Fruit fly (Drosophila melanogaster) whole organism, embryonic: ENCODE data around the gene mRpL14.

Experiments
- B-H2 ChIP-seq: fragments of 200-800 bp; sonication (Bioruptor generic); optimal IDR thresholded peaks from 2 replicates; lab custom pipeline; 2018; ENCODE audit warnings: missing biosample characterization, mild to moderate bottlenecking, missing genetic modification characterization
- Bteb2 ChIP-seq: fragments of 200-800 bp; sonication (Bioruptor generic); optimal IDR thresholded peaks from 2 replicates; lab custom pipeline; 2016; ENCODE audit warnings: missing biosample characterization, missing genetic modification characterization
- CG10321 ChIP-seq: fragments of 200-800 bp; sonication (Bioruptor generic); IDR thresholded peaks from 2 replicates; pipeline ENCODE4 v1.3.6; 2022; ENCODE audit warnings: missing biosample characterization, missing genetic modification characterization
- CG11560 ChIP-seq: fragments of 200-800 bp; sonication (Bioruptor generic); IDR thresholded peaks from 3 replicates; pipeline ENCODE4 v1.3.6; 2022; ENCODE audit warnings: missing biosample characterization, missing genetic modification characterization
- CG12219 ChIP-seq: fragments of 200-800 bp; sonication (Bioruptor generic); optimal IDR thresholded peaks from 3 replicates; lab custom pipeline; 2018; ENCODE audit warnings: missing biosample characterization, mild to moderate bottlenecking, missing genetic modification characterization
- CG13123 ChIP-seq: fragments of 200-800 bp; sonication (Bioruptor generic); optimal IDR thresholded peaks from 2 replicates; lab custom pipeline; 2016; ENCODE audit warnings: missing biosample characterization, missing genetic modification characterization
- CG14441 ChIP-seq: fragments of 200-800 bp; sonication (Bioruptor generic); IDR thresholded peaks from 2 replicates; pipeline ENCODE4 v1.3.6; 2022; ENCODE audit warnings: missing biosample characterization, missing genetic modification characterization
- CG14710 ChIP-seq: fragments of 200-800 bp; sonication (Bioruptor generic); optimal IDR thresholded peaks from 3 replicates; lab custom pipeline; 2019; ENCODE audit warnings: missing biosample characterization, mild to moderate bottlenecking, missing genetic modification characterization, moderate library complexity
- CG1603 ChIP-seq: fragments of 200-800 bp; sonication (Bioruptor generic); optimal IDR thresholded peaks from 2 replicates; lab custom pipeline; 2019; ENCODE audit warnings: missing biosample characterization, mild to moderate bottlenecking, missing genetic modification characterization, moderate library complexity
- CG16815 ChIP-seq: fragments of 200-800 bp; sonication (Bioruptor generic); optimal IDR thresholded peaks from 3 replicates; lab custom pipeline; 2017; ENCODE audit warnings: missing biosample characterization, mild to moderate bottlenecking, missing genetic modification characterization
- CG31365 ChIP-seq: fragments of 200-800 bp; sonication (Bioruptor generic); optimal IDR thresholded peaks from 2 replicates; lab custom pipeline; 2018; ENCODE audit warnings: missing biosample characterization, mild to moderate bottlenecking, missing genetic modification characterization
- CG3163 ChIP-seq: fragments of 200-800 bp; sonication (Bioruptor generic); optimal IDR thresholded peaks from 3 replicates; lab custom pipeline; 2016; ENCODE audit warnings: missing biosample characterization, missing genetic modification characterization
- CG32767 ChIP-seq: fragments of 200-800 bp; sonication (Bioruptor generic); IDR thresholded peaks from 2 replicates; pipeline ENCODE4 v1.3.6; 2022; ENCODE audit warnings: missing biosample characterization, missing genetic modification characterization
- CG3847 ChIP-seq: fragments of 200-800 bp; sonication (Bioruptor generic); IDR thresholded peaks from 2 replicates; pipeline ENCODE4 v1.3.6; 2022; ENCODE audit warnings: missing biosample characterization, missing genetic modification characterization
- CG42726 ChIP-seq: fragments of 200-800 bp; sonication (Bioruptor generic); IDR thresholded peaks from 2 replicates; pipeline ENCODE4 v1.3.6; 2022; ENCODE audit warnings: missing biosample characterization, missing genetic modification characterization; ENCODE audit not compliant: partially characterized antibody
- CG4328 ChIP-seq: fragments of 200-800 bp; sonication (Bioruptor generic); optimal IDR thresholded peaks from 3 replicates; lab custom pipeline; 2017; ENCODE audit warnings: missing biosample characterization, missing genetic modification reagents, missing genetic modification characterization
- CG6254 ChIP-seq: fragments of 200-800 bp; sonication (Bioruptor generic); optimal IDR thresholded peaks from 3 replicates; lab custom pipeline; 2017; ENCODE audit warnings: mild to moderate bottlenecking, missing biosample characterization, missing genetic modification reagents, missing genetic modification characterization
- CG6689 ChIP-seq: fragments of 200-800 bp; sonication (Bioruptor generic); IDR thresholded peaks from 2 replicates; pipeline ENCODE4 v1.3.6; 2022; ENCODE audit warnings: missing biosample characterization, missing genetic modification characterization
- CG6791 ChIP-seq: fragments of 200-800 bp; sonication (Bioruptor generic); IDR thresholded peaks from 3 replicates; pipeline ENCODE4 v1.3.6; 2022; ENCODE audit warnings: missing biosample characterization, missing genetic modification characterization; ENCODE audit not compliant: partially characterized antibody
- CG9817 ChIP-seq: fragments of 200-800 bp; sonication (Bioruptor generic); optimal IDR thresholded peaks from 2 replicates; lab custom pipeline; 2018; ENCODE audit warnings: missing biosample characterization, mild to moderate bottlenecking, missing genetic modification characterization, moderate library complexity
- CkIIα-i1 ChIP-seq: fragments of 200-800 bp; sonication (Bioruptor generic); IDR thresholded peaks from 2 replicates; pipeline ENCODE4 v1.3.6; 2022; ENCODE audit warnings: missing biosample characterization, missing genetic modification characterization
- Dip3 ChIP-seq: fragments of 200-800 bp; sonication (Bioruptor generic); optimal IDR thresholded peaks from 3 replicates; lab custom pipeline; 2016; ENCODE audit warnings: missing biosample characterization, missing genetic modification characterization
- Dp ChIP-seq: fragments of 200-800 bp; sonication (Bioruptor generic); optimal IDR thresholded peaks from 2 replicates; lab custom pipeline; 2018; ENCODE audit warnings: missing biosample characterization, mild to moderate bottlenecking, missing genetic modification characterization, moderate library complexity
- HLH54F ChIP-seq: fragments of 200-800 bp; sonication (Bioruptor generic); optimal IDR thresholded peaks from 3 replicates; lab custom pipeline; 2016; ENCODE audit warnings: missing biosample characterization, missing genetic modification characterization
- Hey ChIP-seq: fragments of 200-800 bp; sonication (Bioruptor generic); optimal IDR thresholded peaks from 3 replicates; lab custom pipeline; 2018; ENCODE audit warnings: missing biosample characterization, mild to moderate bottlenecking, missing genetic modification characterization
- HmgZ ChIP-seq: fragments of 200-800 bp; sonication (Bioruptor generic); optimal IDR thresholded peaks from 2 replicates; lab custom pipeline; 2018; ENCODE audit warnings: missing biosample characterization, mild to moderate bottlenecking, missing genetic modification characterization
- Meics ChIP-seq: fragments of 200-800 bp; sonication (Bioruptor generic); optimal IDR thresholded peaks from 2 replicates; lab custom pipeline; 2017; ENCODE audit warnings: missing biosample characterization, mild to moderate bottlenecking, missing genetic modification characterization
- Six4 ChIP-seq: fragments of 200-800 bp; sonication (Bioruptor generic); optimal IDR thresholded peaks from 2 replicates; lab custom pipeline; 2016; ENCODE audit warnings: missing biosample characterization, missing genetic modification characterization
- Spps ChIP-seq: fragments of 200-800 bp; sonication (Bioruptor generic); optimal IDR thresholded peaks from 2 replicates; lab custom pipeline; 2018; ENCODE audit warnings: missing biosample characterization, mild to moderate bottlenecking, missing genetic modification characterization
- TFAM ChIP-seq: fragments of 200-800 bp; sonication (Bioruptor generic); optimal IDR thresholded peaks from 2 replicates; lab custom pipeline; 2017; ENCODE audit warnings: missing biosample characterization, missing genetic modification characterization, inconsistent platforms
- Xrp1 ChIP-seq: fragments of 200-800 bp; sonication (Bioruptor generic); IDR thresholded peaks from 2 replicates; pipeline ENCODE4 v1.3.6; 2022; ENCODE audit warnings: missing biosample characterization, missing genetic modification characterization
- ap ChIP-seq: fragments of 200-800 bp; sonication (Bioruptor generic); IDR thresholded peaks from 2 replicates; pipeline ENCODE4 v1.3.6; 2022; ENCODE audit warnings: missing biosample characterization, missing genetic modification characterization
- bab2 ChIP-seq: fragments of 200-800 bp; sonication (Bioruptor generic); optimal IDR thresholded peaks from 2 replicates; lab custom pipeline; 2016; ENCODE audit warnings: missing biosample characterization, missing genetic modification characterization
- bigmax ChIP-seq: fragments of 200-800 bp; sonication (Bioruptor generic); optimal IDR thresholded peaks from 2 replicates; lab custom pipeline; 2018; ENCODE audit warnings: missing biosample characterization, mild to moderate bottlenecking, missing genetic modification characterization
- bsh ChIP-seq, 2 experiments: fragments of 200-800 bp; sonication (Bioruptor generic); optimal IDR thresholded peaks; 2 replicates each; lab custom pipeline; 2017 to 2018; ENCODE audit warnings: mild to moderate bottlenecking in 2 of 2, missing biosample characterization in 2 of 2, missing genetic modification characterization in 2 of 2, moderate library complexity in 1 of 2
- dmrt99B ChIP-seq: fragments of 200-800 bp; sonication (Bioruptor generic); optimal IDR thresholded peaks from 2 replicates; lab custom pipeline; 2018; ENCODE audit warnings: missing biosample characterization, mild to moderate bottlenecking, missing genetic modification characterization, moderate library complexity
- ewg ChIP-seq: fragments of 200-800 bp; sonication (Bioruptor generic); optimal IDR thresholded peaks from 3 replicates; lab custom pipeline; 2017; ENCODE audit warnings: mild to moderate bottlenecking, missing biosample characterization, missing genetic modification reagents, missing genetic modification characterization
- gce ChIP-seq: fragments of 200-800 bp; sonication (Bioruptor generic); IDR thresholded peaks from 3 replicates; pipeline ENCODE4 v1.3.6; 2022; ENCODE audit warnings: missing biosample characterization, missing genetic modification characterization
- gfzf ChIP-seq: fragments of 200-800 bp; sonication (Bioruptor generic); optimal IDR thresholded peaks from 2 replicates; lab custom pipeline; 2016; ENCODE audit warnings: missing biosample characterization, mild to moderate bottlenecking, missing genetic modification characterization, moderate library complexity
- ind ChIP-seq: fragments of 200-800 bp; sonication (Bioruptor generic); optimal IDR thresholded peaks from 3 replicates; lab custom pipeline; 2016; ENCODE audit warnings: missing biosample characterization, missing genetic modification characterization
- odd ChIP-seq: fragments of 200-800 bp; sonication (Bioruptor generic); optimal IDR thresholded peaks from 2 replicates; lab custom pipeline; 2017; ENCODE audit warnings: missing biosample characterization, mild to moderate bottlenecking, missing genetic modification characterization
- org-1 ChIP-seq: fragments of 200-800 bp; sonication (Bioruptor generic); optimal IDR thresholded peaks from 2 replicates; lab custom pipeline; 2017; ENCODE audit warnings: missing biosample characterization, missing genetic modification characterization
- pfk ChIP-seq: fragments of 200-800 bp; sonication (Bioruptor generic); optimal IDR thresholded peaks from 2 replicates; lab custom pipeline; 2018; ENCODE audit warnings: missing biosample characterization, mild to moderate bottlenecking, missing genetic modification characterization, moderate library complexity
- pita ChIP-seq: fragments of 200-800 bp; sonication (Bioruptor generic); optimal IDR thresholded peaks from 2 replicates; lab custom pipeline; 2017; ENCODE audit warnings: missing biosample characterization, mild to moderate bottlenecking, missing genetic modification characterization
- pum ChIP-seq: fragments of 200-800 bp; sonication (Bioruptor generic); optimal IDR thresholded peaks from 2 replicates; lab custom pipeline; 2016; ENCODE audit warnings: missing biosample characterization, missing genetic modification characterization
- ranshi ChIP-seq: fragments of 200-800 bp; sonication (Bioruptor generic); IDR thresholded peaks from 2 replicates; pipeline ENCODE4 v1.3.6; 2022; ENCODE audit warnings: missing biosample characterization, missing genetic modification characterization
- repo ChIP-seq: fragments of 200-800 bp; sonication (Bioruptor generic); optimal IDR thresholded peaks from 2 replicates; lab custom pipeline; 2016; ENCODE audit warnings: missing biosample characterization, missing genetic modification characterization
- unc-4 ChIP-seq: fragments of 200-800 bp; sonication (Bioruptor generic); IDR thresholded peaks from 2 replicates; pipeline ENCODE4 v1.3.6; 2022; ENCODE audit warnings: missing biosample characterization, missing genetic modification characterization; ENCODE audit not compliant: partially characterized antibody
- usp ChIP-seq: fragments of >200 bp; optimal IDR thresholded peaks from 2 replicates; lab custom pipeline; 2017; ENCODE audit warnings: missing biosample characterization, missing genetic modification characterization

Gene mRpL14

DNA sequence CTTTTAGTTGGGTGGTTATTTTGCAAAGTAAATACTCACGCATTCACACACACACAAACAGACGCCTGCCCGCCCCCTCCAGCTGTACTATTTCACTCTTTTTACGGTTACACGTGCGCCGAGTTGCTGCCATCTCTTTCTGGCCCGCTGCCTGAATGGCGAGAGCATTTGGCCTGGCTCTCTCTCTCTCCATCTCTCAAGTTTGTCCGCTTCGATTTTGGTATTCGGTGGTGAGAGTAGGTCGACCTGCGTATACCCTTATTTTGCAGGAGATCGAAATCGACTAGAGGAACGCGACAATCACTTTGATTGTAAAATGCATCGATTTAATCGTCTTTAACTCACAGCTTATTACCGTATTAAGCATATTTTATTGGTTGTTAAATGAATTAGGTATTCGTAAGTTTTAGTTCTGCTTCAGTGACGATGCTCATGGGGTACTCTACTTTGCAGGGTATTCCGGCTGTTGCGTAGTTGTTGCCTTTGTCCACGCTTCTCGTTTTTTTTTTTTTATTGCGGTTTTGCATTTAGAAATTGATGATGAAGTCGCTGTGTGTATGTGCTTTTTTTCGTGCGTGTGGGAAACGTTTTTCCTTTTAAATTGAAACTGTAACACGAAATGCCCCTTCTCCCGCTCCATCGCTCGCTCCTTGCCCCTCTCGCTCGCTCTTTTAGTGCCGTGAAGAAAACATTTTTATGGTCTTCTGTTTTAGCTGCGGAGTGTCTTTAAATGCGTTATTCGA is 40.5 kb downstream of the mRpL14 start (continued):
- peak; percentile 66 for TF ChIP-seq Spps (tag; lab: Kevin White, UChicago)
- peak; percentile 81 for TF ChIP-seq ewg (GFP tag; lab: Kevin White, UChicago)
- peak; percentile 73 for TF ChIP-seq Bteb2 (GFP tag; lab: Kevin White, UChicago)
- TF ChIP-seq ranshi (GFP tag; lab: Robert Waterston, UW), result peak; percentile 83
- TF ChIP-seq CG14710, result peak; percentile 79
- TF ChIP-seq pita, result no peak
- TF ChIP-seq CG14441 (GFP tag; lab: Robert Waterston, UW), result peak; percentile 87
- TF ChIP-seq CG1603 (tag; lab: Kevin White, UChicago), result peak; percentile 94
- no peak for TF ChIP-seq usp (GFP tag; lab: Kevin White, UChicago)
- TF ChIP-seq bigmax, result no peak
- TF ChIP-seq ind (GFP tag; lab: Kevin White, UChicago), result peak; percentile 89
- no peak for TF ChIP-seq pfk (GFP tag; lab: Kevin White, UChicago)
- peak; percentile 85 for TF ChIP-seq CG6689 (GFP tag; lab: Robert Waterston, UW)
- TF ChIP-seq CG12219 (GFP tag; lab: Kevin White, UChicago), result peak; percentile 89
- peak; percentile 89 for TF ChIP-seq Dip3
- TF ChIP-seq CG32767 (GFP tag; lab: Robert Waterston, UW), result peak; percentile 86; the same call in 1 of the 2 replicates
- peak; percentile 65 for TF ChIP-seq ap
- TF ChIP-seq CG11560 (tag; lab: Robert Waterston, UW), result peak; percentile 54; the same call in 2 of the 3 replicates
- TF ChIP-seq CG9817 (tag; lab: Kevin White, UChicago), result peak; percentile 81
- no peak for TF ChIP-seq CG42726 (GFP tag; lab: Robert Waterston, UW)
- peak; percentile 62 for TF ChIP-seq CG13123
- TF ChIP-seq org-1 (GFP tag; lab: Kevin White, UChicago), result peak; percentile 88
- peak; percentile 84 for TF ChIP-seq Six4 (GFP tag; lab: Kevin White, UChicago)
- peak; percentile 84 for TF ChIP-seq Xrp1 (GFP tag; lab: Robert Waterston, UW)
- no peak for TF ChIP-seq gce (GFP tag; lab: Robert Waterston, UW)
- TF ChIP-seq HLH54F (GFP tag; lab: Kevin White, UChicago), result peak; percentile 94
- TF ChIP-seq CkIIα-i1 (GFP tag; lab: Robert Waterston, UW), result no peak
- TF ChIP-seq odd, result peak; percentile 88
- TF ChIP-seq bsh (GFP tag; optimal IDR thresholded peaks at IDR 0.05; lab: Kevin White, UChicago), result peak; percentile 77 to 88
- TF ChIP-seq gfzf (GFP tag; lab: Kevin White, UChicago), result no peak
- peak; percentile 78 for TF ChIP-seq CG31365 (tag; lab: Kevin White, UChicago)
- TF ChIP-seq Dp (GFP tag; lab: Kevin White, UChicago), result no peak
- peak; percentile 72 for TF ChIP-seq CG6254 (GFP tag; lab: Kevin White, UChicago)
- TF ChIP-seq dmrt99B (tag; lab: Kevin White, UChicago), result peak; percentile 87
- TF ChIP-seq bab2, result peak; percentile 88
- peak; percentile 88 for TF ChIP-seq CG16815 (GFP tag; lab: Kevin White, UChicago)
- peak; percentile 94 for TF ChIP-seq HmgZ (tag; lab: Kevin White, UChicago)
- no peak for TF ChIP-seq CG6791 (GFP tag; lab: Robert Waterston, UW)
- TF ChIP-seq B-H2 (GFP tag; lab: Kevin White, UChicago), result peak; percentile 50
- TF ChIP-seq Hey, result peak; percentile 75
- peak; percentile 70 for TF ChIP-seq CG4328
- peak; percentile 87 for TF ChIP-seq CG3847 (GFP tag; lab: Robert Waterston, UW)
- TF ChIP-seq TFAM (GFP tag; lab: Kevin White, UChicago), result no peak
- TF ChIP-seq repo (GFP tag; lab: Kevin White, UChicago), result peak; percentile 70
- TF ChIP-seq Meics (GFP tag; lab: Kevin White, UChicago), result peak; percentile 90
- TF ChIP-seq unc-4 (GFP tag; lab: Robert Waterston, UW), result no peak
- peak; percentile 87 for TF ChIP-seq pum
- peak; percentile 89 for TF ChIP-seq CG3163 (GFP tag; lab: Kevin White, UChicago)
- TF ChIP-seq CG10321 (GFP tag; lab: Robert Waterston, UW), result peak; percentile 70; the same call in 1 of the 2 replicates
